Worm (Caenorhabditis elegans): ENCODE measurements around the gene ZK686.2.

Gene ZK686.2

ce11 chrIII:7728494-7728893, 37.4 kb downstream of the ZK686.2 start (continued):
- no peak for TF ChIP-seq dve-1 (tag; optimal IDR thresholded peaks at IDR 0.05)
- no peak for TF ChIP-seq ama-1 (optimal IDR thresholded peaks at IDR 0.05)
- no peak for TF ChIP-seq gmeb-2 (tag; optimal IDR thresholded peaks at IDR 0.05)
- no peak for TF ChIP-seq syd-9 (tag; optimal IDR thresholded peaks at IDR 0.05)
- TF ChIP-seq ahr-1 (tag; optimal IDR thresholded peaks at IDR 0.05) = no peak
- no peak for TF ChIP-seq ceh-48 (tag; optimal IDR thresholded peaks at IDR 0.05)
- no peak for TF ChIP-seq pha-4 (tag; optimal IDR thresholded peaks at IDR 0.05)
- no peak for TF ChIP-seq ceh-19 (GFP tag; optimal IDR thresholded peaks at IDR 0.05)
- no peak for TF ChIP-seq elt-2 (tag; optimal IDR thresholded peaks at IDR 0.05)
- TF ChIP-seq zip-5 (tag; optimal IDR thresholded peaks at IDR 0.05) = no peak
- TF ChIP-seq ztf-16 (tag; optimal IDR thresholded peaks at IDR 0.05) = no peak
- peak; percentile 45 for TF ChIP-seq nfya-1 (tag; optimal IDR thresholded peaks at IDR 0.05)
- no peak for TF ChIP-seq nhr-11 (tag; optimal IDR thresholded peaks at IDR 0.05)
- TF ChIP-seq odd-2 (tag; optimal IDR thresholded peaks at IDR 0.05) = no peak
- TF ChIP-seq ceh-2 (tag; optimal IDR thresholded peaks at IDR 0.05) = no peak
- TF ChIP-seq ceh-24 (tag; optimal IDR thresholded peaks at IDR 0.05) = no peak
- no peak for TF ChIP-seq npax-4 (tag; optimal IDR thresholded peaks at IDR 0.05)
- TF ChIP-seq unc-3 (GFP tag; conservative IDR thresholded peaks at IDR 0.05) = no peak
- no peak for TF ChIP-seq unc-3 (tag; optimal IDR thresholded peaks at IDR 0.05)
- no peak for TF ChIP-seq pax-1 (tag; optimal IDR thresholded peaks at IDR 0.05)

- TF ChIP-seq fax-1 (tag; optimal IDR thresholded peaks at IDR 0.05) (no peak), K02D7.2 (tag; optimal IDR thresholded peaks at IDR 0.05) (no peak), gmeb-2 (tag; optimal IDR thresholded peaks at IDR 0.05) (no peak), ets-4 (tag; optimal IDR thresholded peaks at IDR 0.05) (no peak), pros-1 (tag; optimal IDR thresholded peaks at IDR 0.05) (no peak), sdc-2 (tag; optimal IDR thresholded peaks at IDR 0.05) (no peak), tbx-2 (tag; optimal IDR thresholded peaks at IDR 0.05) (no peak), dmd-4 (tag; optimal IDR thresholded peaks at IDR 0.05; ENCODE audit: borderline replicate concordance) (no peak), ama-1 (optimal IDR thresholded peaks at IDR 0.05) (no peak), ref-2 (tag; optimal IDR thresholded peaks at IDR 0.05) (no peak), npax-4 (tag; optimal IDR thresholded peaks at IDR 0.05) (no peak)
Observed at ce11 chrIII:7726500-7726899, 39.4 kb downstream of the ZK686.2 start.

DNA sequence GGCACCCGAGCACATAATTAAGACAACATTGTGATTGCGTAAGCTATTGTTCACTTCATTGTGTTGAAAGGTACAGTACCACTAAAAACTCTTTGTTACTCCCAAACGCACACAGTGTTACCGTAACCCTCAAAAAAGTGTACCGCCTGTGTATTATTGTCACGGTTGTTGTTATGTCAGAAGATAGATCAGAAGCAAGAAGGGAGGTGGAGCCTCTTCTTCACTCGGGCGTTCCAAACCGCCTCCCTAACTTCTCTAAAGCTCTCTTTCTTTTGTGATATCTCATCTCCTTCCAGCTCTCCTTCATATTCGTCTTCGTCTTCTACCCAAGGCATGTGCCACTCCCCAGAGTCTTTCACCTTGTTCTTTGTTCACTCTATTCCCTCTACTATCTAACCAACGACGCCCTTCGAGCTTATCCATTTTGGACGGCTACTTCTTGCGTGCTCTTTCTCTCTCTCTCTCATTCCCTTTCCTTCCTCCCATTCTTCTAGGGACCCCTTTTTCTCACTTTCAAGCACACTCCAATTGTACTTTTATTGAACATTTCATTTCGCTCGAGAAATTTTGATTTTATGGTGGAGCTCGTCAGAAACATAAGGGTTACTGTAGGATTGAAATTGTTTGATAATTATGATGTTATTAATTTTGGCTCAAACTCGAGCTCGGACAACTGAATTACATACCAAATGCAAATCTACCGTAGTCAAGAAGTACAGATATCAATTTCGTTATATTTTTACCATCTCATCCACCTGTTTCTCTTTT, 40.2 kb downstream of the ZK686.2 start:
- TF ChIP-seq pat-9 (tag; optimal IDR thresholded peaks at IDR 0.05) = no peak
- no peak for TF ChIP-seq ceh-24 (tag; optimal IDR thresholded peaks at IDR 0.05)
- no peak for TF ChIP-seq ahr-1 (tag; optimal IDR thresholded peaks at IDR 0.05)
- no peak for TF ChIP-seq ama-1 (optimal IDR thresholded peaks at IDR 0.05)
- TF ChIP-seq tbx-2 (tag; optimal IDR thresholded peaks at IDR 0.05) = no peak
- no peak for TF ChIP-seq mec-3 (tag; optimal IDR thresholded peaks at IDR 0.05; ENCODE audit: borderline replicate concordance)
- peak; percentile 47 for TF ChIP-seq sox-2 (GFP tag; IDR thresholded peaks at IDR 0.05)
- no peak for TF ChIP-seq zip-5 (tag; optimal IDR thresholded peaks at IDR 0.05)
- no peak for TF ChIP-seq che-1 (tag; optimal IDR thresholded peaks at IDR 0.05)
- no peak for TF ChIP-seq nhr-232 (tag; optimal IDR thresholded peaks at IDR 0.05)
- TF ChIP-seq unc-42 (tag; optimal IDR thresholded peaks at IDR 0.05) = peak; percentile 54
- TF ChIP-seq ceh-31 (tag; optimal IDR thresholded peaks at IDR 0.05) = peak; percentile 18
- TF ChIP-seq syd-9 (tag; optimal IDR thresholded peaks at IDR 0.05) = no peak
- TF ChIP-seq nfya-1 (tag; optimal IDR thresholded peaks at IDR 0.05) = peak; percentile 34
- no peak for TF ChIP-seq lim-6 (tag; optimal IDR thresholded peaks at IDR 0.05)

- TF ChIP-seq K09A11.1 (tag; optimal IDR thresholded peaks at IDR 0.05; ENCODE audit: insufficient read depth) (no peak), ceh-19 (GFP tag; optimal IDR thresholded peaks at IDR 0.05) (peak; percentile 31), unc-55 (GFP tag; optimal IDR thresholded peaks at IDR 0.05) (no peak), mec-3 (tag; optimal IDR thresholded peaks at IDR 0.05; ENCODE audit: borderline replicate concordance) (no peak), unc-42 (tag; optimal IDR thresholded peaks at IDR 0.05) (peak; percentile 25), ceh-34 (tag; optimal IDR thresholded peaks at IDR 0.05) (peak; percentile 50), ets-4 (tag; optimal IDR thresholded peaks at IDR 0.05) (no peak), gmeb-2 (tag; optimal IDR thresholded peaks at IDR 0.05) (no peak), rnt-1 (tag; optimal IDR thresholded peaks at IDR 0.05) (no peak), ceh-30 (tag; optimal IDR thresholded peaks at IDR 0.05) (no peak), zip-5 (tag; optimal IDR thresholded peaks at IDR 0.05) (no peak), ztf-16 (tag; optimal IDR thresholded peaks at IDR 0.05) (no peak), C08G9.2 (tag; optimal IDR thresholded peaks at IDR 0.05) (no peak)
Observed at ce11 chrIII:7724433-7724832, 41.4 kb downstream of the ZK686.2 start.

All from whole organism, late embryonic.